Fruit fly (Drosophila melanogaster): ENCODE measurements around the gene Rpt2.

Rpt2 gene

DNA sequence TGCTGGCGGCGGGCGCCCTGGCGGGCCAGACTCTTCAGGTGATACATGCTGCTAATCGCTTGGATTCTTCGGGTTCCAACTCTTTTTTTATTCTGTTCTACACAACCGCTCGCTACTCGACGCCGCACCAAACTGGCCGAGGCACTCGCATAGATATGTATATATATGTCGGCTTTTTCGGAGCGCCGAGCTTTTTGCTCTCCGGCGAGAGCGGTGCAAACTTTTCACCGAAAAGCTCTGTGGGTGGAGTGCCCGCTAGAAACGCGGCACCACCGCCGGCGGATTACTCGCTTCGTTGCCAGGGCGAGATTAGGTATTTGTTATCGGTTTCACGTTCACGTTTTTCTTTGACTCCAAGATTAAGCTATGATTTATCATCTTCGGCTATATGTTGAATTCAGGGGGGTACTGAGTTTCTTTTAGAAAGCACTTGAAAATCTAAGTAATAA, 11.6 kb upstream of the Rpt2 start, which contains the start of gene Gdh (continued):
- TF ChIP-seq CG8319 (GFP tag; optimal IDR thresholded peaks at IDR 0.05) (no peak), CG1621 (tag; optimal IDR thresholded peaks at IDR 0.05) (peak; percentile 11), fd59A (GFP tag; optimal IDR thresholded peaks at IDR 0.05) (no peak), Smox (GFP tag; optimal IDR thresholded peaks at IDR 0.05) (no peak), vri (GFP tag; optimal IDR thresholded peaks at IDR 0.05) (peak; percentile 51), achi (GFP tag; optimal IDR thresholded peaks at IDR 0.05) (no peak), Blimp-1 (GFP tag; optimal IDR thresholded peaks at IDR 0.05) (no peak), net (GFP tag; optimal IDR thresholded peaks at IDR 0.05) (peak; percentile 45), CG6854 (GFP tag; optimal IDR thresholded peaks at IDR 0.05) (peak; percentile 65), svp (GFP tag) (peak; percentile 78), dsx (GFP tag; optimal IDR thresholded peaks at IDR 0.05; ENCODE audit: poor library complexity, severe bottlenecking) (peak; percentile 15), CG16779 (tag; optimal IDR thresholded peaks at IDR 0.05) (peak; percentile 40), Eip78C (GFP tag) (peak; percentile 62), CG11762 (GFP tag; optimal IDR thresholded peaks at IDR 0.05; ENCODE audit: insufficient read depth) (no peak), topi (GFP tag; optimal IDR thresholded peaks at IDR 0.05) (peak; percentile 28)

DNA sequence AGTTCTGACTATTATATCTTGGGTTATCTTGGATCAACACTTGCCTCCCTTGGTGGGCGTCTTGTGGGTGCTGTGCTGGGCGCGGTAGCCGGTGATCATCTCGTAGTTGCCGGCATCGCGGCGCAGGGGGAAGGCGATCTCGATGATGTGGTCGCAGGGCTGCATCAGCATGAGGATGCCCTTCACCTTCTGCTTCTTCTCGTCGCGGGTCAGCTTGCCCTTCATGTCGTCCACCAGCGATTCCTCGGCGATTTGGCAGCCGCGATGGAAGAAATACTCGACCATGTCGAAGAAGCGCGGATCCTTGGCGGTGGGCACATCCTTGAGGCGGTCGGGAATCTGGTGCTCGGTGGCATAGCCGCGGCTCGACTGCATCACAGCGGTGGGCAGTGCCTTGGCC, 11.2 kb upstream of the Rpt2 start:
- no peak for TF ChIP-seq fkh (GFP tag; optimal IDR thresholded peaks at IDR 0.05)
- TF ChIP-seq spab (GFP tag; optimal IDR thresholded peaks at IDR 0.05) = no peak
- no peak for TF ChIP-seq CG6792 (GFP tag; optimal IDR thresholded peaks at IDR 0.05)

DNA sequence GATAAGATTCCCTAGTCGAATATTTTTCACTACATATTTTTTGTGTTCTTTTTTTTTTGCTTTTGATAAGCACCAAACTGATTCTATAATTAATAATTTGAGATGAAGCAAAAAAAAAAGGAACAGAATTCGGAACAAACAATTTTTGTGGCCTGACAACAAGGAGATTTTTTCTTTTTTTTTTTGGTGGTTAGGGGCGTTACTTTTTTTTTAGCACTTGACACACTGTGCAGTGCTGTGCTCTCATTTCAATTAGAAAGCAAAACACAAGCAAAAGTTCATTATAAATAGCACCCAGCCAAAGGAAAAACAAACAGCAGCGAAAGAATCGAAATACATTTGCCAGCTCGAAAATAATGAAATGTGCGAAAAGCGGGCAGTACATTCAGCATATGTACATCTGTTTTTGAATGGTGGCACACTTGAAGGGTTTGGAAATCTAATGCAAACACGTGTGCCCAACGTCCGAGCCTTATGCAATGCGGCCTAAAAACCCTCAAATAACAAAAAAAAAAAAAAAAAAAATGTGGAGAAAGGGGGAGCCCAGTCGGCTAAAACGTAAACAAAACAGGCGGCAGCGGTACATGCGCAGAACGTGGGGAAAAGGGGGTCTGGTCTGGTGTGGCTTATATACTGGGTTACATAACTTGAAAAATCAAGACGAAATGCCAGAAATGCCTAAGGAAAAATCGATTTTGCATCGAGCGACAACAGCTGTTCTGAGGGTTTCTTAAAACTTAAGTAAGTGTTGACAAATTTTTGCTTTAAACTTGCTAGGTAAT, 10.5 kb upstream of the Rpt2 start:
- TF ChIP-seq Sox14 (GFP tag; optimal IDR thresholded peaks at IDR 0.05) (peak; percentile 28), Ets21C (GFP tag; optimal IDR thresholded peaks at IDR 0.05) (no peak), vri (GFP tag; optimal IDR thresholded peaks at IDR 0.05) (peak; percentile 55), CG9139 (GFP tag; optimal IDR thresholded peaks at IDR 0.05) (no peak), Lpt (GFP tag; optimal IDR thresholded peaks at IDR 0.05) (no peak), fd85E (GFP tag; optimal IDR thresholded peaks at IDR 0.05) (no peak), Eip75B (GFP tag; optimal IDR thresholded peaks at IDR 0.05) (peak; percentile 34), CG6808 (GFP tag; optimal IDR thresholded peaks at IDR 0.05) (no peak), fkh (GFP tag; optimal IDR thresholded peaks at IDR 0.05) (peak; percentile 29), CG15336 (GFP tag; IDR thresholded peaks at IDR 0.05) (peak; percentile 56), CG8119 (GFP tag; IDR thresholded peaks at IDR 0.05) (peak; percentile 57; the same call in 2 of the 3 replicates), CG8632 (GFP tag; optimal IDR thresholded peaks at IDR 0.05) (no peak), topi (GFP tag; optimal IDR thresholded peaks at IDR 0.05) (peak; percentile 25), pdm3 (GFP tag; optimal IDR thresholded peaks at IDR 0.05) (peak; percentile 16), fd59A (GFP tag; optimal IDR thresholded peaks at IDR 0.05) (no peak), CG11294 (GFP tag; IDR thresholded peaks at IDR 0.05) (0 out of 2 replicates have a peak, but pooled peaks have one; percentile 15), CG31627 (GFP tag; optimal IDR thresholded peaks at IDR 0.05) (no peak), acj6 (GFP tag; optimal IDR thresholded peaks at IDR 0.05) (no peak), OdsH (GFP tag; optimal IDR thresholded peaks at IDR 0.05) (peak; percentile 27), CG6163 (GFP tag; IDR thresholded peaks at IDR 0.05) (peak; percentile 43; the same call in 2 of the 3 replicates), ss (GFP tag; optimal IDR thresholded peaks at IDR 0.05) (no peak), lz (GFP tag; optimal IDR thresholded peaks at IDR 0.05) (peak; percentile 38), achi (GFP tag; optimal IDR thresholded peaks at IDR 0.05) (peak; percentile 17), Ets96B (tag; optimal IDR thresholded peaks at IDR 0.05) (no peak), CG6276 (GFP tag; optimal IDR thresholded peaks at IDR 0.05) (peak; percentile 50), Hr4 (GFP tag; optimal IDR thresholded peaks at IDR 0.05) (peak; percentile 53), dac (GFP tag; optimal IDR thresholded peaks at IDR 0.05) (no peak), Sox15 (GFP tag; optimal IDR thresholded peaks at IDR 0.05) (no peak), Blimp-1 (GFP tag; optimal IDR thresholded peaks at IDR 0.05) (no peak), CG34406 (GFP tag; optimal IDR thresholded peaks at IDR 0.05) (no peak), Hr39 (GFP tag; optimal IDR thresholded peaks at IDR 0.05) (peak; percentile 26), Eip93F (GFP tag; optimal IDR thresholded peaks at IDR 0.05) (no peak), cyc (GFP tag; optimal IDR thresholded peaks at IDR 0.05) (peak; percentile 8), CG10669 (GFP tag; optimal IDR thresholded peaks at IDR 0.05) (no peak)
